Worm (Caenorhabditis elegans): ENCODE results near the gene math-22.

math-22 gene

ce11 chrII:1901981-1902380, 3.2 kb upstream of the math-22 start, which contains the start of gene math-23:
Gene math-23 (plus strand): TSS chrII:1902281.
- TF ChIP-seq nhr-237 (tag; optimal IDR thresholded peaks at IDR 0.05) = no peak
- no peak for TF ChIP-seq nhr-11 (tag; optimal IDR thresholded peaks at IDR 0.05)
- TF ChIP-seq lin-15B (tag; optimal IDR thresholded peaks at IDR 0.05) = no peak
- no peak for TF ChIP-seq tbx-2 (tag; optimal IDR thresholded peaks at IDR 0.05)
- no peak for TF ChIP-seq zag-1 (tag; optimal IDR thresholded peaks at IDR 0.05)
- no peak for TF ChIP-seq nhr-28 (tag; optimal IDR thresholded peaks at IDR 0.05)
- no peak for TF ChIP-seq R02D3.7 (tag; optimal IDR thresholded peaks at IDR 0.05)
- TF ChIP-seq eor-1 (tag; optimal IDR thresholded peaks at IDR 0.05) = no peak
- no peak for TF ChIP-seq nhr-77 (tag; optimal IDR thresholded peaks at IDR 0.05)
- no peak for TF ChIP-seq unc-39 (tag; optimal IDR thresholded peaks at IDR 0.05)
- no peak for TF ChIP-seq skn-1 (tag; optimal IDR thresholded peaks at IDR 0.05)
- TF ChIP-seq nhr-67 (tag; optimal IDR thresholded peaks at IDR 0.05) = no peak
- TF ChIP-seq nhr-76 (tag; optimal IDR thresholded peaks at IDR 0.05) = no peak
- TF ChIP-seq ZK546.5 (tag; optimal IDR thresholded peaks at IDR 0.05) = no peak
- no peak for TF ChIP-seq nfya-1 (tag; optimal IDR thresholded peaks at IDR 0.05; ENCODE audit: insufficient read depth)

DNA sequence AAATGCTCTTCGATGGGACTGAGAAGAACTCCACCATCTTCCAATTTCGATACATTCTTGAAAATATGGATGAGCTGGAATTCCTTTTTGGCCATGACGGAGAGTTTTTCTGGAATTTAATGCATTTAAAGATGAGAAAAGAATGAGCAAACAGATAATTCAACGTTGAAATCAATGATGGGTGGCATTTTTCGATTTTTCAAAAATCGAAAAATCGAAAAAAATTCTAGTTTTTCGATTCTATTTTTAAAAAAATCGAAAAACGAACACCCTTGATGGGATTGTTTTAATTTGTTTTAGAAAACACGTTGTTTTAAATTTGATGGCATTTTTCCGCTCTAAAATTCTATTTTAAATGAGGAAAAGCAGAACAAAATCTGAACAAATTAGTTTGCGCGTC, 7.5 kb downstream of the math-22 start, which contains the start of gene math-31:
TSS of gene math-31 (minus strand) at position 101 of the 400 bp plus-strand sequence.
- TF ChIP-seq jun-1 (tag; optimal IDR thresholded peaks at IDR 0.05) (no peak), pqm-1 (tag; optimal IDR thresholded peaks at IDR 0.05) (no peak), snpc-4 (tag; optimal IDR thresholded peaks at IDR 0.05) (no peak), hmg-11 (tag; optimal IDR thresholded peaks at IDR 0.05) (no peak), nhr-11 (tag; optimal IDR thresholded peaks at IDR 0.05) (no peak), nhr-67 (tag; optimal IDR thresholded peaks at IDR 0.05) (no peak), mdl-1 (tag; optimal IDR thresholded peaks at IDR 0.05) (no peak), nhr-28 (tag; optimal IDR thresholded peaks at IDR 0.05) (no peak)

DNA sequence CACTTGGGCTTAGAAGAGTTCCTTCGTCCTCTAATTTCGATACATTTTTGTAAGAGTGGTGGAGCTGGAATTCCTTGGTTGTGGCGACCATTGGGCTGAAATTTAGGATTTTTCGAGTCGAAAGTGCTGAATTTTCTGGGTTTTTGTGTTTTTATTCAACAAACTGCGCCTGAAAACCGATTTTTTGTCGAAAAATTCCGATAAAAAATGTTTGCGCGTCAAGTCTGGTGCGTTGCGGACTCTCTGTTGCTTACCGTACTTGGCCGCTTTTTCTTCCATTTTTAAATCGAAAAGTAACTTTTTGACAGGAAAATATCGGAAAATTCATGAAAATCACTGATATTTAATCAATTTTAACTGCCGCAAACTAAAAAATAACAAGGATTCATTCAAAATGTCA, 12.7 kb downstream of the math-22 start, which contains the start of gene bath-4:
TSS of gene bath-4 (minus strand) at position 101 of the 400 bp plus-strand sequence.
- TF ChIP-seq skn-1 (tag; optimal IDR thresholded peaks at IDR 0.05) = no peak
- no peak for TF ChIP-seq nhr-28 (tag; optimal IDR thresholded peaks at IDR 0.05)
- TF ChIP-seq nhr-23 (tag; optimal IDR thresholded peaks at IDR 0.05) = no peak
- TF ChIP-seq pqm-1 (tag; optimal IDR thresholded peaks at IDR 0.05) = no peak
- no peak for TF ChIP-seq ZK546.5 (tag; optimal IDR thresholded peaks at IDR 0.05)
- no peak for TF ChIP-seq elt-3 (tag; optimal IDR thresholded peaks at IDR 0.05)
- TF ChIP-seq tbx-2 (tag; optimal IDR thresholded peaks at IDR 0.05) = no peak

DNA sequence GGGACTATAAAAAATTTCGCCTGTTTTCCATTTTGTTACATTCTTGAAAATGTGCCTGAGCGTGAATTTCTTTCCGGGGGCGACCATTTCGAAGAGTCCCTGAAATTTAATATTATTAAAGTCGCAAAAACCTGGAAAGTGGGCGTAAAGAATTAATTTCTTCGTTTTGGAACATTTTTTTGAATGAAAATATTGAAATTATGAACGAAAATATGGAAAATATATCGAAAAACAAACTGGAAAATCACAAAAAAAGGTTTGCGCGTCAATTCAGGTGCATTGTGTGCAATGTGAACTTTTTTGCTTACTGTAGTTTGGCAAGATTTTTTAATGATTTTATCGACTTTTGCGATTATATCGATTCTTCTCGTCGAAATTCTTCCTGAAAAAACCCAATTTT, 15.8 kb downstream of the math-22 start, which contains the start of gene bath-7:
TSS of gene bath-7 (minus strand) at position 101 of the 400 bp plus-strand sequence.
- no peak for TF ChIP-seq nhr-43 (tag; optimal IDR thresholded peaks at IDR 0.05; ENCODE audit: poor library complexity, severe bottlenecking)
- no peak for TF ChIP-seq unc-39 (tag; optimal IDR thresholded peaks at IDR 0.05)
- no peak for TF ChIP-seq ceh-16 (tag; optimal IDR thresholded peaks at IDR 0.05)
- no peak for TF ChIP-seq ztf-4 (tag; optimal IDR thresholded peaks at IDR 0.05)
- TF ChIP-seq nhr-23 (tag; optimal IDR thresholded peaks at IDR 0.05) = no peak
- TF ChIP-seq ceh-28 (tag; optimal IDR thresholded peaks at IDR 0.05) = no peak
- TF ChIP-seq fkh-10 (GFP tag; optimal IDR thresholded peaks at IDR 0.05) = no peak
- no peak for TF ChIP-seq ceh-82 (tag; optimal IDR thresholded peaks at IDR 0.05)
- no peak for TF ChIP-seq lin-15B (tag; optimal IDR thresholded peaks at IDR 0.05)
- TF ChIP-seq nhr-25 (tag; optimal IDR thresholded peaks at IDR 0.05) = no peak
- no peak for TF ChIP-seq nhr-77 (tag; optimal IDR thresholded peaks at IDR 0.05)

DNA sequence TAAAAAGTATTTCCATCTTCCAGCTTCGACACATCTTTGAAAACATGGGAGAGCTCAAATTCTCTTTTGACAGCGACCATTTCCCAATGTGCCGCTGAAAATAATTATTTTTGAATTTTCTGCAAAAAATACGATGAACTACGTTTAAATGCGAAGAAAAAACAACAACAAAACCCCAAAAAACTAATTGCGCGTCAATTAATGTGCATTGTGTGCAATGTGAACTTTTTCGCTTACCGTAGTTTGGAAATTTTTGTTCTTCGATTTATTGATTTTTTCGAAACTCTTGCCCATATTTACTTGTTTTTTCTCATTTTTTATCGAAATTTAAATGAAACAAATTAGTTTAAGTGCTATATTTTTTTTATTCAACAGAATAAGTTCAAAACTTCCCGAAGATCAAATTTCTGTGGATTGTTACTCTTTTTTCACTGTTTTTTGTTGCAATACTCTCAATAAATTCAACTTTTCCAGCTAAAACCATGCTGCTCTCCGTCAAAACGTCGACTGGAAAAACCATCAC, 17.5 kb downstream of the math-22 start, which contains the start of the genes bath-2 and F52C6.4:
TSS of gene bath-2 (minus strand) at position 101 of the 523 bp plus-strand sequence.
TSS of gene F52C6.4 (plus strand) at position 473 of the 523 bp plus-strand sequence.
- TF ChIP-seq mdl-1 (tag; optimal IDR thresholded peaks at IDR 0.05) = no peak
- TF ChIP-seq lin-15B (tag; optimal IDR thresholded peaks at IDR 0.05) = no peak
- TF ChIP-seq eor-1 (tag; optimal IDR thresholded peaks at IDR 0.05) = no peak
- no peak for TF ChIP-seq fos-1 (tag; optimal IDR thresholded peaks at IDR 0.05)
- TF ChIP-seq nhr-12 (tag; optimal IDR thresholded peaks at IDR 0.05) = no peak
- TF ChIP-seq egl-5 (tag; optimal IDR thresholded peaks at IDR 0.05) = no peak
- no peak for TF ChIP-seq aly-2 (tag; optimal IDR thresholded peaks at IDR 0.05)
- TF ChIP-seq fkh-10 (GFP tag; optimal IDR thresholded peaks at IDR 0.05) = no peak
- TF ChIP-seq ceh-82 (tag; optimal IDR thresholded peaks at IDR 0.05) = no peak
- TF ChIP-seq pqm-1 (tag; optimal IDR thresholded peaks at IDR 0.05) = no peak
- no peak for TF ChIP-seq nhr-67 (tag; optimal IDR thresholded peaks at IDR 0.05)
- TF ChIP-seq nhr-23 (tag; optimal IDR thresholded peaks at IDR 0.05) = no peak
- TF ChIP-seq snpc-4 (tag; optimal IDR thresholded peaks at IDR 0.05) = no peak

Data from whole organism, L3 larva.